Fruit fly (Drosophila melanogaster) whole organism, pupa: ENCODE results near the gene SsRbeta.

Experiments
- CG8159 ChIP-seq: fragments of 200-800 bp; sonication (Bioruptor generic); optimal IDR thresholded peaks from 3 replicates; lab custom pipeline; 2018; ENCODE audit warnings: missing biosample characterization, mild to moderate bottlenecking, missing genetic modification characterization, moderate library complexity
- fd96Ca ChIP-seq: fragments of 200-800 bp; sonication (Bioruptor generic); IDR thresholded peaks from 3 replicates; pipeline ENCODE4 v1.3.6; 2022; ENCODE audit warnings: missing biosample characterization, missing genetic modification characterization

- TF ChIP-seq fd96Ca (GFP tag; lab: Robert Waterston, UW) = no peak
- TF ChIP-seq CG8159 = no peak
These were observed 37.6 kb downstream of the SsRbeta start for dm6 chr3L:16166998-16167344.
